Fruit fly (Drosophila melanogaster): ENCODE data around the gene CG6310.
A peak's percentile ranks its signal among the peaks of the same experiment; 100 is the strongest.

CG6310 gene

DNA sequence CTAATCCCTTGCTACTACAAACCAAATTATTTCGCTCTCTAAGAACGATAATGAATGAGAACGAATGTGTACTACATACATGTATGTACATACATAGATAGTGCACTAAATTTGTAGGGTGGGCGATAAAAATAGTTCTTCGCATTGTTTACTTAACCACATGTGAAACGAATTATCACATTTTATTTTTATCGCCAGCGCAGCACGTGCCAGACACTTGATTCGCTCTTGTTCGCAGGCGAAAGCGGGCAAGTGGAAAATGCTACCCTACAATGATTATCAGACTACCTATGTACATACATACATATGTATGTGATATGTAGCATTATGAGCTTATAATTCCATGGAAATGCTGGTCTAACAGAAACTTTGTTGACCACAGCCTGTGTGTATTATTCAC lies 16.1 kb upstream of the CG6310 start (continued):
- no peak for TF ChIP-seq CG7372 (GFP tag; IDR thresholded peaks at IDR 0.05)
- TF ChIP-seq HLH4C (GFP tag; IDR thresholded peaks at IDR 0.05; ENCODE audit: partially characterized antibody), result no peak
- no peak for TF ChIP-seq fru (optimal IDR thresholded peaks at IDR 0.05)
- TF ChIP-seq CG8944 (GFP tag; optimal IDR thresholded peaks at IDR 0.05), result no peak
- no peak for TF ChIP-seq chn (GFP tag; optimal IDR thresholded peaks at IDR 0.05)
- peak; percentile 35 for TF ChIP-seq CG7987 (GFP tag; optimal IDR thresholded peaks at IDR 0.05)
- TF ChIP-seq Doc3 (GFP tag; IDR thresholded peaks at IDR 0.05; ENCODE audit: partially characterized antibody), result no peak
- TF ChIP-seq Sry-β (GFP tag; optimal IDR thresholded peaks at IDR 0.05), result no peak
- TF ChIP-seq CG10321 (GFP tag; IDR thresholded peaks at IDR 0.05), result no peak
- TF ChIP-seq sqz (GFP tag; optimal IDR thresholded peaks at IDR 0.05), result no peak
- TF ChIP-seq YL-1 (GFP tag; optimal IDR thresholded peaks at IDR 0.05), result no peak
- no peak for TF ChIP-seq Hr51 (GFP tag; optimal IDR thresholded peaks at IDR 0.05)
- TF ChIP-seq fd64A (GFP tag; optimal IDR thresholded peaks at IDR 0.05), result peak; percentile 42
- TF ChIP-seq mirr (GFP tag; optimal IDR thresholded peaks at IDR 0.05), result peak; percentile 80
- no peak for TF ChIP-seq odd (GFP tag; optimal IDR thresholded peaks at IDR 0.05)
- peak; percentile 0 for TF ChIP-seq grau (tag; optimal IDR thresholded peaks at IDR 0.05)
- TF ChIP-seq sens (GFP tag), result peak; percentile 59
- no peak for TF ChIP-seq CG2712 (tag; optimal IDR thresholded peaks at IDR 0.05)
- TF ChIP-seq CG1024 (GFP tag; IDR thresholded peaks at IDR 0.05), result no peak
- TF ChIP-seq Sin3A (optimal IDR thresholded peaks at IDR 0.05), result no peak
- no peak for TF ChIP-seq ssp (GFP tag; IDR thresholded peaks at IDR 0.05)
- TF ChIP-seq CG17829 (tag; optimal IDR thresholded peaks at IDR 0.05), result no peak
- no peak for TF ChIP-seq CG1602 (GFP tag; optimal IDR thresholded peaks at IDR 0.05)
- TF ChIP-seq Mes4 (GFP tag; optimal IDR thresholded peaks at IDR 0.05), result no peak
- TF ChIP-seq so (GFP tag; IDR thresholded peaks at IDR 0.05), result 0 out of 3 replicates have a peak, but pooled peaks have one; percentile 31
- TF ChIP-seq CG2199 (GFP tag; IDR thresholded peaks at IDR 0.05), result 0 out of 3 replicates have a peak, but pooled peaks have one; percentile 23
- TF ChIP-seq CG17359 (tag; optimal IDR thresholded peaks at IDR 0.05), result no peak
- no peak for TF ChIP-seq Mrtf (GFP tag; IDR thresholded peaks at IDR 0.05)
- no peak for TF ChIP-seq ERR (GFP tag; optimal IDR thresholded peaks at IDR 0.05)
- TF ChIP-seq CG1603 (tag; optimal IDR thresholded peaks at IDR 0.05), result peak; percentile 10
- no peak for TF ChIP-seq CG17612 (GFP tag; IDR thresholded peaks at IDR 0.05)
- no peak; the same call in 2 of the 3 replicates for TF ChIP-seq row (GFP tag; IDR thresholded peaks at IDR 0.05)
- no peak for TF ChIP-seq CG4854 (GFP tag; optimal IDR thresholded peaks at IDR 0.05)
- no peak for TF ChIP-seq Usf (GFP tag; optimal IDR thresholded peaks at IDR 0.05)
- TF ChIP-seq D19B (GFP tag; optimal IDR thresholded peaks at IDR 0.05), result peak; percentile 74
- no peak for TF ChIP-seq Hr3 (GFP tag; optimal IDR thresholded peaks at IDR 0.05)
- TF ChIP-seq lab (GFP tag; optimal IDR thresholded peaks at IDR 0.05), result peak; percentile 28
- no peak for TF ChIP-seq ase (GFP tag; IDR thresholded peaks at IDR 0.05)
- TF ChIP-seq CG31388 (GFP tag; optimal IDR thresholded peaks at IDR 0.05), result no peak
- no peak for TF ChIP-seq schlank (tag; optimal IDR thresholded peaks at IDR 0.05)
- TF ChIP-seq cad (GFP tag; optimal IDR thresholded peaks at IDR 0.05), result no peak
- TF ChIP-seq hbn (GFP tag; IDR thresholded peaks at IDR 0.05; ENCODE audit: partially characterized antibody), result no peak
- no peak for TF ChIP-seq phol (tag; optimal IDR thresholded peaks at IDR 0.05)
- no peak for TF ChIP-seq CG6791 (GFP tag; IDR thresholded peaks at IDR 0.05; ENCODE audit: partially characterized antibody)
- TF ChIP-seq CG11093 (GFP tag; IDR thresholded peaks at IDR 0.05), result no peak
- no peak for TF ChIP-seq CG14050 (GFP tag; IDR thresholded peaks at IDR 0.05)
- TF ChIP-seq CG12659 (GFP tag; optimal IDR thresholded peaks at IDR 0.05), result no peak
- no peak for TF ChIP-seq ttk (GFP tag; IDR thresholded peaks at IDR 0.05)
- TF ChIP-seq CG16813 (GFP tag; IDR thresholded peaks at IDR 0.05; ENCODE audit: partially characterized antibody), result no peak
- TF ChIP-seq ATbp (GFP tag; optimal IDR thresholded peaks at IDR 0.05), result peak; percentile 12
- no peak for TF ChIP-seq Sry-δ (GFP tag; optimal IDR thresholded peaks at IDR 0.05)
- TF ChIP-seq sd (tag; optimal IDR thresholded peaks at IDR 0.05), result peak; percentile 75
